Fruit fly (Drosophila melanogaster) whole organism, embryonic: ENCODE measurements around the gene CG10747.

Experiments
- Aef1 ChIP-seq: fragments of 200-800 bp; sonication (Bioruptor generic); IDR thresholded peaks from 3 replicates; pipeline ENCODE4 v1.3.6; 2022; ENCODE audit warnings: missing biosample characterization, missing genetic modification characterization
- BEAF-32 ChIP-seq: fragments of 200-800 bp; sonication (Bioruptor generic); optimal IDR thresholded peaks from 3 replicates; lab custom pipeline; 2017; ENCODE audit warnings: missing biosample characterization, missing genetic modification characterization, mild to moderate bottlenecking, moderate library complexity, missing genetic modification reagents
- Bgb ChIP-seq: fragments of 200-800 bp; sonication (Bioruptor generic); IDR thresholded peaks from 2 replicates; pipeline ENCODE4 v1.3.6; 2022; ENCODE audit warnings: missing biosample characterization, missing genetic modification characterization; ENCODE audit not compliant: partially characterized antibody
- CG10321 ChIP-seq: fragments of 200-800 bp; sonication (Bioruptor generic); IDR thresholded peaks from 2 replicates; pipeline ENCODE4 v1.3.6; 2022; ENCODE audit warnings: missing biosample characterization, missing genetic modification characterization
- CG10565 ChIP-seq: fragments of 200-800 bp; sonication (Bioruptor generic); optimal IDR thresholded peaks from 3 replicates; lab custom pipeline; 2016; ENCODE audit warnings: missing biosample characterization, mild to moderate bottlenecking, missing genetic modification characterization
- CG10959 ChIP-seq: fragments of 200-800 bp; sonication (Bioruptor generic); IDR thresholded peaks from 2 replicates; pipeline ENCODE4 v1.3.6; 2022; ENCODE audit warnings: missing biosample characterization, missing genetic modification characterization
- CG11696 ChIP-seq: fragments of 200-800 bp; sonication (Bioruptor generic); IDR thresholded peaks from 2 replicates; pipeline ENCODE4 v1.3.6; 2022; ENCODE audit warnings: missing biosample characterization, missing genetic modification characterization
- CG12236 ChIP-seq: fragments of 200-800 bp; sonication (Bioruptor generic); optimal IDR thresholded peaks from 2 replicates; lab custom pipeline; 2016; ENCODE audit warnings: missing biosample characterization, missing genetic modification characterization
- CG12299 ChIP-seq: fragments of 200-800 bp; sonication (Bioruptor generic); optimal IDR thresholded peaks from 2 replicates; lab custom pipeline; 2018; ENCODE audit warnings: missing biosample characterization, mild to moderate bottlenecking, missing genetic modification characterization
- CG13123 ChIP-seq: fragments of 200-800 bp; sonication (Bioruptor generic); optimal IDR thresholded peaks from 2 replicates; lab custom pipeline; 2016; ENCODE audit warnings: missing biosample characterization, missing genetic modification characterization
- CG13287 ChIP-seq: fragments of 200-800 bp; sonication (Bioruptor generic); IDR thresholded peaks from 2 replicates; pipeline ENCODE4 v1.3.6; 2022; ENCODE audit warnings: missing biosample characterization, missing genetic modification characterization; ENCODE audit not compliant: partially characterized antibody
- CG16813 ChIP-seq: fragments of 200-800 bp; sonication (Bioruptor generic); IDR thresholded peaks from 3 replicates; pipeline ENCODE4 v1.3.6; 2022; ENCODE audit warnings: missing biosample characterization, missing genetic modification characterization; ENCODE audit not compliant: partially characterized antibody
- CG1792 ChIP-seq: fragments of 200-800 bp; sonication (Bioruptor generic); optimal IDR thresholded peaks from 2 replicates; lab custom pipeline; 2016; ENCODE audit warnings: missing biosample characterization, missing genetic modification characterization
- CG2199 ChIP-seq: fragments of 200-800 bp; sonication (Bioruptor generic); IDR thresholded peaks from 3 replicates; pipeline ENCODE4 v1.3.6; 2022; ENCODE audit warnings: missing biosample characterization, missing genetic modification characterization
- CG32767 ChIP-seq: fragments of 200-800 bp; sonication (Bioruptor generic); IDR thresholded peaks from 2 replicates; pipeline ENCODE4 v1.3.6; 2022; ENCODE audit warnings: missing biosample characterization, missing genetic modification characterization
- CG33213 ChIP-seq: fragments of 200-800 bp; sonication (Bioruptor generic); optimal IDR thresholded peaks from 3 replicates; lab custom pipeline; 2016; ENCODE audit warnings: missing biosample characterization, missing genetic modification characterization
- CG3838 ChIP-seq: fragments of 200-800 bp; sonication (Bioruptor generic); optimal IDR thresholded peaks from 3 replicates; lab custom pipeline; 2016; ENCODE audit warnings: missing biosample characterization, missing genetic modification characterization
- CG43689 ChIP-seq: fragments of 200-800 bp; sonication (Bioruptor generic); IDR thresholded peaks from 2 replicates; pipeline ENCODE4 v1.3.6; 2022; ENCODE audit warnings: missing biosample characterization, missing genetic modification characterization
- CG7839 ChIP-seq: fragments of 200-800 bp; sonication (Bioruptor generic); optimal IDR thresholded peaks from 3 replicates; lab custom pipeline; 2018; ENCODE audit warnings: missing biosample characterization, mild to moderate bottlenecking, missing genetic modification characterization, moderate library complexity
- CkIIα-i1 ChIP-seq: fragments of 200-800 bp; sonication (Bioruptor generic); IDR thresholded peaks from 2 replicates; pipeline ENCODE4 v1.3.6; 2022; ENCODE audit warnings: missing biosample characterization, missing genetic modification characterization
- CrebB ChIP-seq: fragments of 200-800 bp; sonication (Bioruptor generic); optimal IDR thresholded peaks from 3 replicates; lab custom pipeline; 2018; ENCODE audit warnings: missing biosample characterization, mild to moderate bottlenecking, missing genetic modification characterization
- Dek ChIP-seq: fragments of 200-800 bp; sonication (Bioruptor generic); optimal IDR thresholded peaks from 3 replicates; lab custom pipeline; 2019; ENCODE audit warnings: missing biosample characterization, mild to moderate bottlenecking, missing genetic modification characterization, moderate library complexity
- Dll ChIP-seq: fragments of 200-800 bp; sonication (Bioruptor generic); IDR thresholded peaks from 4 replicates; pipeline ENCODE4 v1.3.6; 2022; ENCODE audit warnings: missing biosample characterization, missing genetic modification characterization; ENCODE audit not compliant: partially characterized antibody
- Fer1 ChIP-seq: fragments of 200-800 bp; sonication (Bioruptor generic); optimal IDR thresholded peaks from 2 replicates; lab custom pipeline; 2017; ENCODE audit warnings: missing biosample characterization, mild to moderate bottlenecking, missing genetic modification characterization
- GATAe ChIP-seq: fragments of 200-800 bp; sonication (Bioruptor generic); conservative IDR thresholded peaks from 2 replicates; pipeline ENCODE4 v1.3.6; 2022; ENCODE audit warnings: missing biosample characterization, missing genetic modification characterization
- H15 ChIP-seq: fragments of 200-800 bp; sonication (Bioruptor generic); IDR thresholded peaks from 3 replicates; pipeline ENCODE4 v1.3.6; 2022; ENCODE audit warnings: missing biosample characterization, missing genetic modification characterization
- HLH4C ChIP-seq: fragments of 200-800 bp; sonication (Bioruptor generic); IDR thresholded peaks from 3 replicates; pipeline ENCODE4 v1.3.6; 2022; ENCODE audit warnings: missing biosample characterization, missing genetic modification characterization; ENCODE audit not compliant: partially characterized antibody
- NC2β ChIP-seq: fragments of 200-800 bp; sonication (Bioruptor generic); optimal IDR thresholded peaks from 2 replicates; lab custom pipeline; 2016; ENCODE audit warnings: missing biosample characterization, missing genetic modification characterization
- Scr ChIP-seq: fragments of 200-800 bp; sonication (Bioruptor generic); IDR thresholded peaks from 2 replicates; pipeline ENCODE4 v1.3.6; 2022; ENCODE audit warnings: missing biosample characterization, missing genetic modification characterization; ENCODE audit not compliant: partially characterized antibody
- Sry-β ChIP-seq: fragments of 200-800 bp; sonication (Bioruptor generic); optimal IDR thresholded peaks from 2 replicates; lab custom pipeline; 2018; ENCODE audit warnings: missing biosample characterization, mild to moderate bottlenecking, missing genetic modification characterization, moderate library complexity
- ara ChIP-seq: fragments of 200-800 bp; sonication (Bioruptor generic); IDR thresholded peaks from 2 replicates; pipeline ENCODE4 v1.3.6; 2022; ENCODE audit warnings: missing biosample characterization, missing genetic modification characterization
- dimm ChIP-seq: fragments of 200-800 bp; sonication (Bioruptor generic); IDR thresholded peaks from 2 replicates; pipeline ENCODE4 v1.3.6; 2022; ENCODE audit warnings: missing biosample characterization, missing genetic modification characterization
- ewg ChIP-seq: fragments of 200-800 bp; sonication (Bioruptor generic); optimal IDR thresholded peaks from 3 replicates; lab custom pipeline; 2017; ENCODE audit warnings: mild to moderate bottlenecking, missing biosample characterization, missing genetic modification reagents, missing genetic modification characterization
- exex ChIP-seq: fragments of 200-800 bp; sonication (Bioruptor generic); optimal IDR thresholded peaks from 4 replicates; lab custom pipeline; 2018; ENCODE audit warnings: missing biosample characterization, mild to moderate bottlenecking, missing genetic modification characterization, moderate library complexity
- insv ChIP-seq, 2 experiments: fragments of 200-800 bp; sonication (Bioruptor generic); optimal IDR thresholded peaks; 3 replicates each; lab custom pipeline; 2016 to 2018; ENCODE audit warnings: missing biosample characterization in 2 of 2, missing genetic modification characterization in 2 of 2
- jigr1 ChIP-seq: fragments of 200-800 bp; sonication (Bioruptor generic); IDR thresholded peaks from 3 replicates; pipeline ENCODE4 v1.3.6; 2022; ENCODE audit warnings: missing biosample characterization, missing genetic modification characterization
- lbe ChIP-seq: fragments of 200-800 bp; sonication (Bioruptor generic); optimal IDR thresholded peaks from 2 replicates; lab custom pipeline; 2016; ENCODE audit warnings: missing biosample characterization, mild to moderate bottlenecking, missing genetic modification characterization
- pan ChIP-seq, 4 experiments: fragments of >200 bp in 3 of 4; fragments of 200-800 bp in 1 of 4; sonication (Bioruptor generic) in 1 of 4; optimal IDR thresholded peaks in 3 of 4; IDR thresholded peaks in 1 of 4; 2 replicates each; pipeline versions ENCODE4 v1.3.6 to Lab custom; 2017 to 2022; ENCODE audit warnings: missing biosample characterization in 2 of 4, missing genetic modification characterization in 2 of 4, mixed read lengths in 1 of 4
- pum ChIP-seq: fragments of 200-800 bp; sonication (Bioruptor generic); optimal IDR thresholded peaks from 2 replicates; lab custom pipeline; 2016; ENCODE audit warnings: missing biosample characterization, missing genetic modification characterization
- pzg ChIP-seq: fragments of 200-800 bp; sonication (Bioruptor generic); optimal IDR thresholded peaks from 3 replicates; lab custom pipeline; 2018; ENCODE audit warnings: missing biosample characterization, mild to moderate bottlenecking, missing genetic modification characterization, moderate library complexity
- repo ChIP-seq: fragments of 200-800 bp; sonication (Bioruptor generic); optimal IDR thresholded peaks from 2 replicates; lab custom pipeline; 2016; ENCODE audit warnings: missing biosample characterization, missing genetic modification characterization
- rib ChIP-seq: fragments of 200-800 bp; sonication (Bioruptor generic); IDR thresholded peaks from 2 replicates; pipeline ENCODE4 v1.3.6; 2022; ENCODE audit warnings: missing biosample characterization, missing genetic modification characterization
- ro ChIP-seq: fragments of 200-800 bp; sonication (Bioruptor generic); IDR thresholded peaks from 2 replicates; pipeline ENCODE4 v1.3.6; 2022; ENCODE audit warnings: missing biosample characterization, missing genetic modification characterization
- sc ChIP-seq, 3 experiments: fragments of >200 bp in 2 of 3; fragments of 200-800 bp in 1 of 3; sonication (Bioruptor generic) in 1 of 3; optimal IDR thresholded peaks; 2 replicates in 2 of 3; 3 replicates in 1 of 3; lab custom pipeline; 2017; ENCODE audit warnings: mild to moderate bottlenecking in 1 of 3, missing biosample characterization in 1 of 3, missing genetic modification characterization in 1 of 3, missing genetic modification reagents in 1 of 3
- sima ChIP-seq: fragments of 200-800 bp; sonication (Bioruptor generic); optimal IDR thresholded peaks from 2 replicates; lab custom pipeline; 2016; ENCODE audit warnings: missing biosample characterization, missing genetic modification characterization
- vnd ChIP-seq: fragments of 200-800 bp; sonication (Bioruptor generic); IDR thresholded peaks from 3 replicates; pipeline ENCODE4 v1.3.6; 2022; ENCODE audit warnings: missing biosample characterization, missing genetic modification characterization; ENCODE audit not compliant: partially characterized antibody
- zen ChIP-seq: fragments of 200-800 bp; sonication (Bioruptor generic); optimal IDR thresholded peaks from 3 replicates; lab custom pipeline; 2018; ENCODE audit warnings: missing biosample characterization, mild to moderate bottlenecking, missing genetic modification characterization, moderate library complexity

CG10747 gene

dm6 chr2L:20091094-20091679 lies at the start of gene CG10747, which contains the start of gene Pyroxd1 (continued):
- peak; percentile 92 for TF ChIP-seq ro
- peak; percentile 97 for TF ChIP-seq lbe (GFP tag; lab: Kevin White, UChicago)
- peak; percentile 46; the same call in 1 of the 2 replicates for TF ChIP-seq CkIIα-i1
- TF ChIP-seq CG10959: peak; percentile 79
- TF ChIP-seq exex: peak; percentile 87
- no peak for TF ChIP-seq CG16813 (GFP tag; lab: Robert Waterston, UW)
- peak; percentile 93 for TF ChIP-seq jigr1 (GFP tag; lab: Robert Waterston, UW)
- peak; percentile 74; the same call in 1 of the 2 replicates for TF ChIP-seq GATAe
- 0 out of 2 replicates have a peak, but pooled peaks have one; percentile 53 for TF ChIP-seq dimm (GFP tag; lab: Robert Waterston, UW)
- peak; percentile 39 for TF ChIP-seq BEAF-32
- peak; percentile 98 for TF ChIP-seq Dek (tag; lab: Kevin White, UChicago)
- peak; percentile 94 for TF ChIP-seq pum (GFP tag; lab: Kevin White, UChicago)
- TF ChIP-seq CG43689 (GFP tag; lab: Robert Waterston, UW): peak; percentile 80
- TF ChIP-seq Scr (GFP tag; lab: Robert Waterston, UW): peak; percentile 25; the same call in 1 of the 2 replicates
- TF ChIP-seq CG3838 (GFP tag; lab: Kevin White, UChicago): peak; percentile 91
- TF ChIP-seq CG13123: peak; percentile 94
- TF ChIP-seq CG1792 (GFP tag; lab: Kevin White, UChicago): peak; percentile 84
- peak; percentile 86 for TF ChIP-seq CG12236 (GFP tag; lab: Kevin White, UChicago)
- 0 out of 4 replicates have a peak, but pooled peaks have one; percentile 27 for TF ChIP-seq Dll (GFP tag; lab: Robert Waterston, UW)
- peak; percentile 95 for TF ChIP-seq Aef1 (GFP tag; lab: Robert Waterston, UW)
- peak; percentile 92 for TF ChIP-seq ewg (GFP tag; lab: Kevin White, UChicago)
- peak; percentile 85 for TF ChIP-seq NC2β (GFP tag; lab: Kevin White, UChicago)
- TF ChIP-seq pan (optimal IDR thresholded peaks at IDR 0.05; lab: Kevin White, UChicago): no peak
- peak in 1 of 2 experiments; percentile 95 for TF ChIP-seq pan (GFP tag; optimal IDR thresholded peaks at IDR 0.05 in 1 of 2, IDR thresholded peaks at IDR 0.05 in 1 of 2)
- peak; percentile 64 for TF ChIP-seq sima (GFP tag; lab: Kevin White, UChicago)
- TF ChIP-seq sc (optimal IDR thresholded peaks at IDR 0.05; lab: Kevin White, UChicago): no peak
- TF ChIP-seq sc (GFP tag; optimal IDR thresholded peaks at IDR 0.05; lab: Kevin White, UChicago): peak; percentile 94
- TF ChIP-seq ara: peak; percentile 92
- TF ChIP-seq CG10321 (GFP tag; lab: Robert Waterston, UW): peak; percentile 78
- TF ChIP-seq Sry-β (GFP tag; lab: Kevin White, UChicago): peak; percentile 21
- TF ChIP-seq Bgb (GFP tag; lab: Robert Waterston, UW): peak; percentile 11; the same call in 1 of the 2 replicates
- peak; percentile 91 for TF ChIP-seq zen (tag; lab: Kevin White, UChicago)
- TF ChIP-seq CG33213: peak; percentile 82
- peak in 1 of 2 experiments; percentile 83 for TF ChIP-seq insv (GFP tag; optimal IDR thresholded peaks at IDR 0.05; lab: Kevin White, UChicago)
- TF ChIP-seq HLH4C (GFP tag; lab: Robert Waterston, UW): no peak
- TF ChIP-seq vnd: no peak
- peak; percentile 80 for TF ChIP-seq CG11696 (GFP tag; lab: Robert Waterston, UW)
- peak; percentile 96 for TF ChIP-seq Fer1 (GFP tag; lab: Kevin White, UChicago)
- peak; percentile 98 for TF ChIP-seq CG7839 (tag; lab: Kevin White, UChicago)
- peak; percentile 95 for TF ChIP-seq CrebB (tag; lab: Kevin White, UChicago)
- 0 out of 3 replicates have a peak, but pooled peaks have one; percentile 67 for TF ChIP-seq CG2199
- peak; percentile 89; the same call in 1 of the 2 replicates for TF ChIP-seq rib (GFP tag; lab: Robert Waterston, UW)
- peak; percentile 31; the same call in 1 of the 2 replicates for TF ChIP-seq CG13287
- peak; percentile 89 for TF ChIP-seq H15
- TF ChIP-seq CG10565 (GFP tag; lab: Kevin White, UChicago): peak; percentile 84
- TF ChIP-seq repo: peak; percentile 78
- TF ChIP-seq CG12299: peak; percentile 96
- TF ChIP-seq pzg: peak; percentile 80
- peak; percentile 95 for TF ChIP-seq CG32767 (GFP tag; lab: Robert Waterston, UW)
